Worm (Caenorhabditis elegans): Measurements from ENCODE around the gene ztf-28.

Gene ztf-28

DNA sequence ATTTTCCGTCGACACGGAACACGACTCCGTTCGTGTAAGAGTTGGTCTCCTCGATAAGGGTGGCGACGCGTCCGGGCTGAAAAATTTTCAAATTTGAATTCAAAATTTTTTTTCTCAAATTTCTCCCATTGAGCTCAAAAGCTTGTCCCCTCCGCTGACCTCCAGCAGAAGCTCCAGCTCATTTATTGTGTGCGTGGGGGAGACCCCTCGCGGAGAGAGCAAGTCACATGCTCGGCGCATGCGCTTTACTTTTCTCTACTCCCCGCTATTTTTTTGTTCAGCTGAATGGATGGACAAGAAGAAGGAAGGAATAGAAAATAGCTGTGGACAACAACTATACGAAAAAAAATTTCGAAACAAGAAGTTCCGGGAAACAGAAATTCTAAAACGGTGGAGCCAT, 43.0 kb downstream of the ztf-28 start:
- TF ChIP-seq ces-1 (GFP tag; optimal IDR thresholded peaks at IDR 0.05) (peak; percentile 4), unc-39 (tag; optimal IDR thresholded peaks at IDR 0.05) (no peak), elt-1 (tag; optimal IDR thresholded peaks at IDR 0.05; ENCODE audit: borderline replicate concordance, insufficient read depth) (no peak), tbx-8 (GFP tag; optimal IDR thresholded peaks at IDR 0.05) (no peak), pha-4 (tag; optimal IDR thresholded peaks at IDR 0.05) (no peak), mep-1 (tag; optimal IDR thresholded peaks at IDR 0.05) (peak; percentile 4), unc-62 (GFP tag; optimal IDR thresholded peaks at IDR 0.05) (no peak), sem-2 (GFP tag; optimal IDR thresholded peaks at IDR 0.05) (no peak), unc-120 (tag; optimal IDR thresholded peaks at IDR 0.05; ENCODE audit: poor library complexity, severe bottlenecking) (no peak), nhr-76 (tag; optimal IDR thresholded peaks at IDR 0.05) (no peak), mab-5 (tag; optimal IDR thresholded peaks at IDR 0.05) (no peak), ham-2 (GFP tag; optimal IDR thresholded peaks at IDR 0.05) (no peak), drap-1 (GFP tag; optimal IDR thresholded peaks at IDR 0.05) (no peak), nhr-2 (tag; optimal IDR thresholded peaks at IDR 0.05) (no peak), cnd-1 (tag; optimal IDR thresholded peaks at IDR 0.05) (no peak), lin-32 (GFP tag; optimal IDR thresholded peaks at IDR 0.05) (no peak), nhr-237 (tag; optimal IDR thresholded peaks at IDR 0.05) (peak; percentile 20), bed-3 (GFP tag; optimal IDR thresholded peaks at IDR 0.05) (no peak), ceh-43 (GFP tag; optimal IDR thresholded peaks at IDR 0.05) (no peak), ceh-39 (tag; optimal IDR thresholded peaks at IDR 0.05) (no peak), zip-8 (tag; optimal IDR thresholded peaks at IDR 0.05) (no peak), mls-2 (tag; optimal IDR thresholded peaks at IDR 0.05) (no peak), ztf-11 (tag; optimal IDR thresholded peaks at IDR 0.05) (no peak), nhr-28 (tag; optimal IDR thresholded peaks at IDR 0.05) (no peak), sptf-1 (tag; optimal IDR thresholded peaks at IDR 0.05) (no peak)

ce11 chrV:2134340-2134739, 43.9 kb downstream of the ztf-28 start:
- TF ChIP-seq nhr-76 (tag; optimal IDR thresholded peaks at IDR 0.05): no peak
- TF ChIP-seq blmp-1 (tag; optimal IDR thresholded peaks at IDR 0.05): no peak
- TF ChIP-seq ces-1 (GFP tag; optimal IDR thresholded peaks at IDR 0.05): no peak
- TF ChIP-seq nhr-2 (tag; optimal IDR thresholded peaks at IDR 0.05): no peak
- TF ChIP-seq lsy-2 (tag; optimal IDR thresholded peaks at IDR 0.05): no peak

- TF ChIP-seq ces-1 (GFP tag; optimal IDR thresholded peaks at IDR 0.05) (no peak), ztf-11 (tag; optimal IDR thresholded peaks at IDR 0.05) (no peak), lin-32 (GFP tag; optimal IDR thresholded peaks at IDR 0.05) (no peak), unc-39 (tag; optimal IDR thresholded peaks at IDR 0.05) (no peak), unc-62 (GFP tag; optimal IDR thresholded peaks at IDR 0.05) (no peak), M03D4.4 (tag; optimal IDR thresholded peaks at IDR 0.05) (no peak), sptf-1 (tag; optimal IDR thresholded peaks at IDR 0.05) (peak; percentile 8), mab-5 (tag; optimal IDR thresholded peaks at IDR 0.05) (no peak), unc-120 (tag; optimal IDR thresholded peaks at IDR 0.05; ENCODE audit: poor library complexity, severe bottlenecking) (peak; percentile 34)
These were observed 44.9 kb downstream of the ztf-28 start for ce11 chrV:2135323-2135722.

ce11 chrV:2137010-2137409, 46.5 kb downstream of the ztf-28 start:
- TF ChIP-seq lin-32 (GFP tag; optimal IDR thresholded peaks at IDR 0.05): no peak
- TF ChIP-seq mep-1 (tag; optimal IDR thresholded peaks at IDR 0.05): no peak
- TF ChIP-seq pha-4 (tag; optimal IDR thresholded peaks at IDR 0.05): no peak
- TF ChIP-seq flh-1 (GFP tag; optimal IDR thresholded peaks at IDR 0.05): no peak
- no peak for TF ChIP-seq zip-8 (tag; optimal IDR thresholded peaks at IDR 0.05)
- TF ChIP-seq ceh-83 (GFP tag; optimal IDR thresholded peaks at IDR 0.05): no peak
- no peak for TF ChIP-seq snpc-4 (tag; optimal IDR thresholded peaks at IDR 0.05)
- TF ChIP-seq hlh-1 (tag; optimal IDR thresholded peaks at IDR 0.05): no peak
- TF ChIP-seq ceh-43 (GFP tag; optimal IDR thresholded peaks at IDR 0.05): no peak
- no peak for TF ChIP-seq sem-2 (GFP tag; optimal IDR thresholded peaks at IDR 0.05)
- no peak for TF ChIP-seq nhr-28 (tag; optimal IDR thresholded peaks at IDR 0.05)
- no peak for TF ChIP-seq mls-2 (tag; optimal IDR thresholded peaks at IDR 0.05)
- TF ChIP-seq mab-5 (tag; optimal IDR thresholded peaks at IDR 0.05): no peak

DNA sequence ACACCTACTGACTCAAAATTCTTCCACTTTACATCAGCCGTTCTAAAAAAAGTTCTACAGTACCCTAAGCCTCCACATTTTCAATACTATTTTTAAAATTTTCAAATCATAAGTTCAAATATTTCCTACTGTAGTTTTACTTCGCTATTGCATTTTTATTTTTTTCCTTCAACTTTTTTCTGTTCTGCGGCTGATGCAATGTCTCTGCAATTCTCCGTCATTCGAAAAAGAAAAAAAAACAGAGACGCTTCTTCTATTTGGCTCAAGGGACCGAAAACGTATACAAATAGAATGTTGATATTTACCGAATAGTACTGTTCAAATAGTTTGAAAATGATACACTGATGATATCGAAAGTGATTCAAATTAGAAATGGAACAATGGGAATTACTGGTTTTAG, 47.8 kb downstream of the ztf-28 start:
- TF ChIP-seq elt-1 (tag; optimal IDR thresholded peaks at IDR 0.05; ENCODE audit: borderline replicate concordance, insufficient read depth) (no peak), blmp-1 (tag; optimal IDR thresholded peaks at IDR 0.05) (no peak), drap-1 (GFP tag; optimal IDR thresholded peaks at IDR 0.05) (no peak), nhr-237 (tag; optimal IDR thresholded peaks at IDR 0.05) (no peak), elt-3 (tag; optimal IDR thresholded peaks at IDR 0.05) (no peak), lin-13 (tag; optimal IDR thresholded peaks at IDR 0.05) (no peak), ces-1 (GFP tag; optimal IDR thresholded peaks at IDR 0.05) (no peak), ham-2 (GFP tag; optimal IDR thresholded peaks at IDR 0.05) (no peak), zip-8 (tag; optimal IDR thresholded peaks at IDR 0.05) (no peak), unc-62 (GFP tag; optimal IDR thresholded peaks at IDR 0.05) (no peak), nhr-76 (tag; optimal IDR thresholded peaks at IDR 0.05) (no peak), mep-1 (tag; optimal IDR thresholded peaks at IDR 0.05) (no peak), mls-2 (tag; optimal IDR thresholded peaks at IDR 0.05) (no peak), unc-39 (tag; optimal IDR thresholded peaks at IDR 0.05) (no peak), M03D4.4 (tag; optimal IDR thresholded peaks at IDR 0.05) (no peak)

Measured in whole organism, mixed stage, embryonic.